Fruit fly (Drosophila melanogaster) whole organism, prepupa: ENCODE data around the gene CG2104.

ENCODE experiments used
- Blimp-1 ChIP-seq: fragments of 200-800 bp; sonication (Bioruptor generic); optimal IDR thresholded peaks from 3 replicates; lab custom pipeline; 2017; ENCODE audit warnings: missing biosample characterization, missing genetic modification characterization, mild to moderate bottlenecking, moderate library complexity, missing genetic modification reagents
- CG11294 ChIP-seq: fragments of 200-800 bp; sonication (Bioruptor generic); IDR thresholded peaks from 2 replicates; pipeline ENCODE4 v1.3.6; 2022; ENCODE audit warnings: missing biosample characterization, missing genetic modification characterization
- CG15336 ChIP-seq: fragments of 200-800 bp; sonication (Bioruptor generic); IDR thresholded peaks from 2 replicates; pipeline ENCODE4 v1.3.6; 2022; ENCODE audit warnings: missing biosample characterization, missing genetic modification characterization
- CG16779 ChIP-seq: fragments of 200-800 bp; sonication (Bioruptor generic); optimal IDR thresholded peaks from 3 replicates; lab custom pipeline; 2017; ENCODE audit warnings: missing biosample characterization, mild to moderate bottlenecking, missing genetic modification characterization
- CG3919 ChIP-seq: fragments of 200-800 bp; sonication (Bioruptor generic); optimal IDR thresholded peaks from 3 replicates; lab custom pipeline; 2016; ENCODE audit warnings: missing biosample characterization, missing genetic modification characterization
- CG6854 ChIP-seq: fragments of 200-800 bp; sonication (Bioruptor generic); optimal IDR thresholded peaks from 2 replicates; lab custom pipeline; 2017; ENCODE audit warnings: missing biosample characterization, mild to moderate bottlenecking, missing genetic modification characterization
- CG8319 ChIP-seq: fragments of 200-800 bp; sonication (Bioruptor generic); optimal IDR thresholded peaks from 3 replicates; lab custom pipeline; 2016; ENCODE audit warnings: missing biosample characterization, missing genetic modification characterization
- CG8632 ChIP-seq: fragments of 200-800 bp; sonication (Bioruptor generic); optimal IDR thresholded peaks from 3 replicates; lab custom pipeline; 2016; ENCODE audit warnings: missing biosample characterization, missing genetic modification characterization
- Eip75B ChIP-seq: fragments of 200-800 bp; sonication (Bioruptor generic); optimal IDR thresholded peaks from 3 replicates; lab custom pipeline; 2016; ENCODE audit warnings: missing biosample characterization, missing genetic modification characterization
- Lpt ChIP-seq: fragments of 200-800 bp; sonication (Bioruptor generic); optimal IDR thresholded peaks from 3 replicates; lab custom pipeline; 2016; ENCODE audit warnings: missing biosample characterization, missing genetic modification characterization
- Smox ChIP-seq: fragments of 200-800 bp; sonication (Bioruptor generic); optimal IDR thresholded peaks from 3 replicates; lab custom pipeline; 2016; ENCODE audit warnings: missing biosample characterization, missing genetic modification characterization
- esn ChIP-seq: fragments of 200-800 bp; sonication (Bioruptor generic); optimal IDR thresholded peaks from 2 replicates; lab custom pipeline; 2016; ENCODE audit warnings: missing biosample characterization, mild to moderate bottlenecking, missing genetic modification characterization, moderate library complexity
- svp ChIP-seq: fragments of 200-800 bp; sonication (Bioruptor generic); peaks from one replicate; lab custom pipeline; 2016; ENCODE audit warnings: missing biosample characterization, missing genetic modification characterization
- vri ChIP-seq: fragments of 200-800 bp; sonication (Bioruptor generic); optimal IDR thresholded peaks from 3 replicates; lab custom pipeline; 2016; ENCODE audit warnings: missing biosample characterization, mild to moderate bottlenecking, missing genetic modification characterization

DNA sequence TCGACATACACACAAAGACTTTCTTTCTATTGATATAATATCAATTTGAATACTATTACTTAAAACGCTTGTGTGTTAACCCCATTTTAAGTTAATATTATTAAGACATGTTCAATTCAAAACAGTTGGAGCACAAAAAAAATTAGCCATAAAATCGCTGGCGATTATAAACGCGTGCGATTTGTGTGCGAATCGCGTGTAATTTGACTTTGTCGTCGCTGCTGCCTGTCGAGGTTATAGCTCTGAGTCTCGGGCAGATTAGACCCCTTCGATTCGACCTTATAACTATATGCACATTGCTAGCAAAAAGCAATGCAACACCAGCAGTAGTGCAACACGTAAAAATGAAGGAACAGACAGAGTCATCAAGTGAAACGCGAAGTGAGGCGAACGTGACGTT is 11.9 kb upstream of the CG2104 start:
- no peak for TF ChIP-seq CG16779
- no peak for TF ChIP-seq Smox
- TF ChIP-seq CG6854, result no peak
- TF ChIP-seq CG15336 (GFP tag; lab: Robert Waterston, UW), result no peak
- TF ChIP-seq Lpt (GFP tag; lab: Kevin White, UChicago), result no peak
- TF ChIP-seq esn (GFP tag; lab: Kevin White, UChicago), result no peak
- no peak for TF ChIP-seq vri (GFP tag; lab: Kevin White, UChicago)
- no peak for TF ChIP-seq svp (GFP tag; lab: Kevin White, UChicago)
- TF ChIP-seq CG8319 (GFP tag; lab: Kevin White, UChicago), result no peak
- TF ChIP-seq Blimp-1 (GFP tag; lab: Kevin White, UChicago), result no peak
- no peak for TF ChIP-seq CG11294 (GFP tag; lab: Robert Waterston, UW)
- no peak for TF ChIP-seq Eip75B (GFP tag; lab: Kevin White, UChicago)
- TF ChIP-seq CG3919 (GFP tag; lab: Kevin White, UChicago), result no peak
- no peak for TF ChIP-seq CG8632
